Worm (Caenorhabditis elegans) whole organism, young adult: ENCODE data around the gene slc-36.5.

Experiments
- Y56A3A.18 ChIP-seq: fragments of 200-800 bp; sonication (Bioruptor generic); IDR thresholded peaks from 2 replicates; pipeline ENCODE4 v1.3.6; 2022; ENCODE audit warnings: missing genetic modification reagents, missing genetic modification characterization, missing compliant biosample characterization
- egl-18 ChIP-seq: fragments of 200-800 bp; sonication (Bioruptor generic); IDR thresholded peaks from 2 replicates; pipeline ENCODE4 v1.3.6; 2022; ENCODE audit warnings: missing genetic modification reagents, missing genetic modification characterization, missing compliant biosample characterization
- him-1 ChIP-seq: sonication (generic microtip); optimal IDR thresholded peaks from 2 replicates; lab custom pipeline; 2016; ENCODE audit warnings: missing genotype, missing genetic modification reagents, missing genetic modification characterization, missing compliant biosample characterization
- nfya-1 ChIP-seq: sonication (generic microtip); optimal IDR thresholded peaks from 2 replicates; lab custom pipeline; 2017; ENCODE audit warnings: antibody characterized with exemption, missing compliant biosample characterization, missing genetic modification characterization, borderline replicate concordance; ENCODE audit not compliant: insufficient read depth
- somi-1 ChIP-seq: fragments of 200-800 bp; sonication (Bioruptor generic); optimal IDR thresholded peaks from 2 replicates; lab custom pipeline; 2018; ENCODE audit warnings: mild to moderate bottlenecking, missing genetic modification characterization, missing compliant biosample characterization
- tbp1 ChIP-seq: fragments of 200-800 bp; sonication (Bioruptor generic); optimal IDR thresholded peaks from 2 replicates; lab custom pipeline; 2018; ENCODE audit warnings: mild to moderate bottlenecking, missing genetic modification characterization, missing compliant biosample characterization
- unc-130 ChIP-seq: sonication (generic microtip); optimal IDR thresholded peaks from 2 replicates; lab custom pipeline; 2016; ENCODE audit warnings: missing genetic modification reagents, missing genetic modification characterization, missing compliant biosample characterization
- unc-62 ChIP-seq: fragments of 150-350 bp; optimal IDR thresholded peaks from 2 replicates; lab custom pipeline; 2014; ENCODE audit warnings: missing biosample characterization, missing genetic modification reagents, missing genetic modification characterization
- zim-3 ChIP-seq: sonication (generic microtip); optimal IDR thresholded peaks from 2 replicates; lab custom pipeline; 2017; ENCODE audit warnings: mild to moderate bottlenecking, missing genetic modification characterization, moderate library complexity, missing compliant biosample characterization
- ztf-22 ChIP-seq: fragments of 200-800 bp; sonication (Bioruptor generic); optimal IDR thresholded peaks from 2 replicates; lab custom pipeline; 2018; ENCODE audit warnings: mild to moderate bottlenecking, missing genetic modification characterization, moderate library complexity, missing compliant biosample characterization

DNA sequence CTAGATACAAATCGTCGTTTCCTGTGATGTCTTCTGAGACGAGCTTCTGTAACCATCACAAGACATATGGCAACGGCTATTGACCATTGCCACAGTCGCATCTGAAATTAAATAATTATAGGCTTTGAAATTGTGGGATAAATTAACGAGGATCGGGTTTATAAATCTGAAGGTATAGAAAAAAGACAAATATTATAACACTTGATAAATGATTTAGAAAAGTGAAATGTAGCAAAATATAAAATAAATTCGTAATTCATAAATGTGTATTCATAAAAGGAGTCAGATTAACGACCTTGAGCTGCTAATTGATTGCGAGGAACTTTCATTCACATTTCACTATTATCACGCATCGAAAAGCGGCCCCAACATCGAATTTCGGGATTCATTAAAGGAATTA lies 13.2 kb downstream of the slc-36.5 start, which contains the start of gene aff-1:
- TF ChIP-seq egl-18 (GFP tag; lab: Robert Waterston, UW): no peak
- no peak for TF ChIP-seq somi-1 (GFP tag; lab: Kevin White, UChicago)
- no peak for TF ChIP-seq nfya-1 (tag; lab: Kevin White, UChicago)
- no peak for TF ChIP-seq ztf-22
- no peak for TF ChIP-seq unc-62 (GFP tag; lab: Kevin White, UChicago)
- no peak for TF ChIP-seq tbp1 (GFP tag; lab: Kevin White, UChicago)
- TF ChIP-seq unc-130 (GFP tag; lab: Kevin White, UChicago): no peak
- TF ChIP-seq him-1: no peak
- TF ChIP-seq zim-3 (tag; lab: Kevin White, UChicago): no peak
- no peak for TF ChIP-seq Y56A3A.18 (GFP tag; lab: Robert Waterston, UW)
